Fruit fly (Drosophila melanogaster) whole organism, embryonic: ENCODE data around the gene Kmn1.

ENCODE experiments used
- Aef1 ChIP-seq: fragments of 200-800 bp; sonication (Bioruptor generic); IDR thresholded peaks from 3 replicates; pipeline ENCODE4 v1.3.6; 2022; ENCODE audit warnings: missing biosample characterization, missing genetic modification characterization
- Blimp-1 ChIP-seq: fragments of 200-800 bp; sonication (Bioruptor generic); optimal IDR thresholded peaks from 3 replicates; lab custom pipeline; 2018; ENCODE audit warnings: missing biosample characterization, missing genetic modification characterization, mild to moderate bottlenecking, moderate library complexity, missing genetic modification reagents
- CG11247 ChIP-seq: fragments of 200-800 bp; sonication (Bioruptor generic); IDR thresholded peaks from 2 replicates; pipeline ENCODE4 v1.3.6; 2022; ENCODE audit warnings: missing biosample characterization, missing genetic modification characterization
- CG11398 ChIP-seq: fragments of 200-800 bp; sonication (Bioruptor generic); optimal IDR thresholded peaks from 2 replicates; lab custom pipeline; 2016; ENCODE audit warnings: missing biosample characterization, missing genetic modification characterization
- CG11723 ChIP-seq: fragments of 200-800 bp; sonication (Bioruptor generic); optimal IDR thresholded peaks from 2 replicates; lab custom pipeline; 2017; ENCODE audit warnings: missing biosample characterization, mild to moderate bottlenecking, missing genetic modification characterization
- CG12104 ChIP-seq: fragments of 200-800 bp; sonication (Bioruptor generic); optimal IDR thresholded peaks from 3 replicates; lab custom pipeline; 2016; ENCODE audit warnings: missing biosample characterization, missing genetic modification characterization
- CG12391 ChIP-seq: fragments of 200-800 bp; sonication (Bioruptor generic); optimal IDR thresholded peaks from 3 replicates; lab custom pipeline; 2018; ENCODE audit warnings: missing biosample characterization, mild to moderate bottlenecking, missing genetic modification characterization, moderate library complexity
- CG12769 ChIP-seq: fragments of 200-800 bp; sonication (Bioruptor generic); optimal IDR thresholded peaks from 2 replicates; lab custom pipeline; 2019; ENCODE audit warnings: missing biosample characterization, mild to moderate bottlenecking, missing genetic modification characterization, moderate library complexity
- CG13775 ChIP-seq: fragments of 200-800 bp; sonication (Bioruptor generic); optimal IDR thresholded peaks from 3 replicates; lab custom pipeline; 2017; ENCODE audit warnings: missing biosample characterization, mild to moderate bottlenecking, missing genetic modification characterization
- CG15269 ChIP-seq: fragments of 200-800 bp; sonication (Bioruptor generic); optimal IDR thresholded peaks from 2 replicates; lab custom pipeline; 2018; ENCODE audit warnings: missing biosample characterization, mild to moderate bottlenecking, missing genetic modification characterization, moderate library complexity
- CG1647 ChIP-seq: fragments of 200-800 bp; sonication (Bioruptor generic); optimal IDR thresholded peaks from 3 replicates; lab custom pipeline; 2016; ENCODE audit warnings: missing biosample characterization, missing genetic modification characterization
- CG17385 ChIP-seq: fragments of 200-800 bp; sonication (Bioruptor generic); optimal IDR thresholded peaks from 3 replicates; lab custom pipeline; 2018; ENCODE audit warnings: missing biosample characterization, mild to moderate bottlenecking, missing genetic modification characterization
- CG17829 ChIP-seq: fragments of 200-800 bp; optimal IDR thresholded peaks from 2 replicates; lab custom pipeline; 2019; ENCODE audit warnings: missing biosample characterization, mild to moderate bottlenecking, missing genetic modification characterization, moderate library complexity
- CG1792 ChIP-seq: fragments of 200-800 bp; sonication (Bioruptor generic); optimal IDR thresholded peaks from 2 replicates; lab custom pipeline; 2016; ENCODE audit warnings: missing biosample characterization, missing genetic modification characterization
- CG18476 ChIP-seq: fragments of 200-800 bp; sonication (Bioruptor generic); optimal IDR thresholded peaks from 2 replicates; lab custom pipeline; 2016; ENCODE audit warnings: missing biosample characterization, mild to moderate bottlenecking, missing genetic modification characterization
- CG32532 ChIP-seq: fragments of 200-800 bp; sonication (Bioruptor generic); IDR thresholded peaks from 2 replicates; pipeline ENCODE4 v1.3.6; 2022; ENCODE audit warnings: missing biosample characterization, missing genetic modification characterization
- CG4854 ChIP-seq: fragments of 200-800 bp; sonication (Bioruptor generic); optimal IDR thresholded peaks from 2 replicates; lab custom pipeline; 2016; ENCODE audit warnings: missing biosample characterization, missing genetic modification characterization, inconsistent platforms
- CG5953 ChIP-seq: fragments of 200-800 bp; sonication (Bioruptor generic); IDR thresholded peaks from 2 replicates; pipeline ENCODE4 v1.3.6; 2022; ENCODE audit warnings: missing biosample characterization, missing genetic modification characterization
- CG6791 ChIP-seq: fragments of 200-800 bp; sonication (Bioruptor generic); IDR thresholded peaks from 3 replicates; pipeline ENCODE4 v1.3.6; 2022; ENCODE audit warnings: missing biosample characterization, missing genetic modification characterization; ENCODE audit not compliant: partially characterized antibody
- CG6813 ChIP-seq: fragments of 200-800 bp; sonication (Bioruptor generic); optimal IDR thresholded peaks from 2 replicates; lab custom pipeline; 2017; ENCODE audit warnings: missing biosample characterization, missing genetic modification characterization, mild to moderate bottlenecking, moderate library complexity, missing genetic modification reagents
- CG6854 ChIP-seq: fragments of 200-800 bp; sonication (Bioruptor generic); optimal IDR thresholded peaks from 3 replicates; lab custom pipeline; 2017; ENCODE audit warnings: missing biosample characterization, mild to moderate bottlenecking, missing genetic modification characterization
- CkIIα-i1 ChIP-seq: fragments of 200-800 bp; sonication (Bioruptor generic); IDR thresholded peaks from 2 replicates; pipeline ENCODE4 v1.3.6; 2022; ENCODE audit warnings: missing biosample characterization, missing genetic modification characterization
- Dip2 ChIP-seq: fragments of 200-800 bp; sonication (Bioruptor generic); IDR thresholded peaks from 2 replicates; pipeline ENCODE4 v1.3.6; 2022; ENCODE audit warnings: missing biosample characterization, missing genetic modification characterization
- Fer3 ChIP-seq: fragments of 200-800 bp; sonication (Bioruptor generic); optimal IDR thresholded peaks from 2 replicates; lab custom pipeline; 2018; ENCODE audit warnings: missing biosample characterization, mild to moderate bottlenecking, missing genetic modification characterization, moderate library complexity
- HHEX ChIP-seq: fragments of 200-800 bp; sonication (Bioruptor generic); optimal IDR thresholded peaks from 3 replicates; lab custom pipeline; 2017; ENCODE audit warnings: missing biosample characterization, mild to moderate bottlenecking, missing genetic modification characterization, missing genetic modification reagents
- Hey ChIP-seq: fragments of 200-800 bp; sonication (Bioruptor generic); optimal IDR thresholded peaks from 3 replicates; lab custom pipeline; 2018; ENCODE audit warnings: missing biosample characterization, mild to moderate bottlenecking, missing genetic modification characterization
- HmgZ ChIP-seq: fragments of 200-800 bp; sonication (Bioruptor generic); optimal IDR thresholded peaks from 2 replicates; lab custom pipeline; 2018; ENCODE audit warnings: missing biosample characterization, mild to moderate bottlenecking, missing genetic modification characterization
- Jarid2 ChIP-seq: fragments of 200-800 bp; sonication (Bioruptor generic); optimal IDR thresholded peaks from 3 replicates; lab custom pipeline; 2017; ENCODE audit warnings: mild to moderate bottlenecking, missing biosample characterization, missing genetic modification reagents, missing genetic modification characterization
- Mes4 ChIP-seq: fragments of 200-800 bp; sonication (Bioruptor generic); optimal IDR thresholded peaks from 2 replicates; lab custom pipeline; 2016; ENCODE audit warnings: missing biosample characterization, missing genetic modification characterization
- Mrtf ChIP-seq: fragments of 200-800 bp; sonication (Bioruptor generic); IDR thresholded peaks from 3 replicates; pipeline ENCODE4 v1.3.6; 2022; ENCODE audit warnings: missing biosample characterization, missing genetic modification characterization
- NK7.1 ChIP-seq: fragments of 200-800 bp; sonication (Bioruptor generic); optimal IDR thresholded peaks from 3 replicates; lab custom pipeline; 2016; ENCODE audit warnings: missing biosample characterization, missing genetic modification characterization
- Opbp ChIP-seq: fragments of 200-800 bp; sonication (Bioruptor generic); IDR thresholded peaks from 3 replicates; pipeline ENCODE4 v1.3.6; 2022; ENCODE audit warnings: missing biosample characterization, missing genetic modification characterization; ENCODE audit not compliant: partially characterized antibody
- Rx ChIP-seq: fragments of 200-800 bp; sonication (Bioruptor generic); IDR thresholded peaks from 2 replicates; pipeline ENCODE4 v1.3.6; 2022; ENCODE audit warnings: missing biosample characterization, missing genetic modification characterization
- Spps ChIP-seq: fragments of 200-800 bp; sonication (Bioruptor generic); optimal IDR thresholded peaks from 2 replicates; lab custom pipeline; 2018; ENCODE audit warnings: missing biosample characterization, mild to moderate bottlenecking, missing genetic modification characterization
- Taf1 ChIP-seq: fragments of 200-800 bp; sonication (Bioruptor generic); IDR thresholded peaks from 2 replicates; pipeline ENCODE4 v1.3.6; 2022; ENCODE audit warnings: missing biosample characterization, missing genetic modification characterization
- YL-1 ChIP-seq: fragments of 200-800 bp; sonication (Bioruptor generic); optimal IDR thresholded peaks from 3 replicates; lab custom pipeline; 2017; ENCODE audit warnings: missing biosample characterization, mild to moderate bottlenecking, missing genetic modification characterization
- ci ChIP-seq: fragments of 200-800 bp; sonication (Bioruptor generic); IDR thresholded peaks from 3 replicates; pipeline ENCODE4 v1.3.6; 2022; ENCODE audit warnings: missing biosample characterization, missing genetic modification characterization
- danr ChIP-seq: fragments of 200-800 bp; sonication (Bioruptor generic); IDR thresholded peaks from 2 replicates; pipeline ENCODE4 v1.3.6; 2022; ENCODE audit warnings: missing biosample characterization, missing genetic modification characterization
- dm ChIP-seq: fragments of 200-800 bp; sonication (Bioruptor generic); optimal IDR thresholded peaks from 3 replicates; lab custom pipeline; 2016; ENCODE audit warnings: missing biosample characterization, missing genetic modification characterization
- dmrt11E ChIP-seq: fragments of 200-800 bp; sonication (Bioruptor generic); optimal IDR thresholded peaks from 3 replicates; lab custom pipeline; 2018; ENCODE audit warnings: missing biosample characterization, mild to moderate bottlenecking, missing genetic modification characterization, moderate library complexity
- ems ChIP-seq: fragments of 200-800 bp; sonication (Bioruptor generic); optimal IDR thresholded peaks from 3 replicates; lab custom pipeline; 2016; ENCODE audit warnings: missing biosample characterization, missing genetic modification characterization
- gsb ChIP-seq: fragments of 200-800 bp; sonication (Bioruptor generic); IDR thresholded peaks from 2 replicates; pipeline ENCODE4 v1.3.6; 2022; ENCODE audit warnings: missing biosample characterization, missing genetic modification characterization
- hth ChIP-seq: fragments of >200 bp; optimal IDR thresholded peaks from 2 replicates; lab custom pipeline; 2017; ENCODE audit warnings: inconsistent platforms
- kni ChIP-seq: fragments of 200-800 bp; sonication (Bioruptor generic); optimal IDR thresholded peaks from 3 replicates; lab custom pipeline; 2017; ENCODE audit warnings: mild to moderate bottlenecking, missing biosample characterization, missing genetic modification reagents, missing genetic modification characterization
- pum ChIP-seq: fragments of 200-800 bp; sonication (Bioruptor generic); optimal IDR thresholded peaks from 2 replicates; lab custom pipeline; 2016; ENCODE audit warnings: missing biosample characterization, missing genetic modification characterization
- salm ChIP-seq: fragments of 200-800 bp; sonication (Bioruptor generic); optimal IDR thresholded peaks from 2 replicates; lab custom pipeline; 2018; ENCODE audit warnings: missing biosample characterization, mild to moderate bottlenecking, missing genetic modification characterization
- sim ChIP-seq: fragments of 200-800 bp; sonication (Bioruptor generic); IDR thresholded peaks from 2 replicates; pipeline ENCODE4 v1.3.6; 2022; ENCODE audit warnings: missing biosample characterization, missing genetic modification characterization
- slbo ChIP-seq: fragments of 200-800 bp; sonication (Bioruptor generic); IDR thresholded peaks from 2 replicates; pipeline ENCODE4 v1.3.6; 2022; ENCODE audit warnings: missing biosample characterization, missing genetic modification characterization
- vvl ChIP-seq: fragments of 200-800 bp; sonication (Bioruptor generic); IDR thresholded peaks from 2 replicates; pipeline ENCODE4 v1.3.6; 2022; ENCODE audit warnings: missing biosample characterization, missing genetic modification characterization

Kmn1 gene

dm6 chrX:11580200-11580840, 8.1 kb upstream of the Kmn1 start, which contains the start of gene nod (continued):
- no peak for TF ChIP-seq CkIIα-i1 (GFP tag; lab: Robert Waterston, UW)
- 0 out of 2 replicates have a peak, but pooled peaks have one; percentile 7 for TF ChIP-seq Rx (GFP tag; lab: Robert Waterston, UW)
- TF ChIP-seq CG11723 (GFP tag; lab: Kevin White, UChicago): no peak
- TF ChIP-seq CG15269 (tag; lab: Kevin White, UChicago): peak; percentile 55
- peak; percentile 13 for TF ChIP-seq Spps
- TF ChIP-seq CG6791 (GFP tag; lab: Robert Waterston, UW): peak; percentile 55; the same call in 1 of the 3 replicates
- TF ChIP-seq CG6813 (GFP tag; lab: Kevin White, UChicago): no peak
- TF ChIP-seq Mrtf (GFP tag; lab: Robert Waterston, UW): 0 out of 3 replicates have a peak, but pooled peaks have one; percentile 31
- TF ChIP-seq slbo (GFP tag; lab: Robert Waterston, UW): peak; percentile 68
- peak; percentile 55 for TF ChIP-seq CG17829
- TF ChIP-seq Opbp (GFP tag; lab: Robert Waterston, UW): peak; percentile 59; the same call in 1 of the 3 replicates
- TF ChIP-seq pum (GFP tag; lab: Kevin White, UChicago): peak; percentile 51
- TF ChIP-seq ems (GFP tag; lab: Kevin White, UChicago): peak; percentile 78
- peak; percentile 73 for TF ChIP-seq CG12769 (tag; lab: Kevin White, UChicago)
- peak; percentile 34 for TF ChIP-seq dmrt11E (tag; lab: Kevin White, UChicago)
- TF ChIP-seq ci (GFP tag; lab: Robert Waterston, UW): peak; percentile 76; the same call in 2 of the 3 replicates
- 0 out of 2 replicates have a peak, but pooled peaks have one; percentile 17 for TF ChIP-seq danr (GFP tag; lab: Robert Waterston, UW)
- TF ChIP-seq CG6854 (GFP tag; lab: Kevin White, UChicago): peak; percentile 20
- TF ChIP-seq Taf1 (GFP tag; lab: Robert Waterston, UW): no peak
- no peak for TF ChIP-seq Hey (tag; lab: Kevin White, UChicago)
- peak; percentile 31 for TF ChIP-seq dm (GFP tag; lab: Kevin White, UChicago)
- TF ChIP-seq Jarid2 (GFP tag; lab: Kevin White, UChicago): no peak
- peak; percentile 44 for TF ChIP-seq CG4854 (GFP tag; lab: Kevin White, UChicago)
- TF ChIP-seq CG13775 (GFP tag; lab: Kevin White, UChicago): peak; percentile 68
- TF ChIP-seq CG18476 (GFP tag; lab: Kevin White, UChicago): peak; percentile 43
- peak; percentile 57 for TF ChIP-seq vvl (GFP tag; lab: Robert Waterston, UW)
- TF ChIP-seq gsb (GFP tag; lab: Robert Waterston, UW): no peak
- peak; percentile 17 for TF ChIP-seq CG17385 (GFP tag; lab: Kevin White, UChicago)
- TF ChIP-seq Mes4 (GFP tag; lab: Kevin White, UChicago): peak; percentile 56
- peak; percentile 48 for TF ChIP-seq Fer3 (tag; lab: Kevin White, UChicago)
- TF ChIP-seq hth (lab: Kevin White, UChicago): no peak
- TF ChIP-seq sim (GFP tag; lab: Robert Waterston, UW): peak; percentile 32; the same call in 1 of the 2 replicates
- peak; percentile 63 for TF ChIP-seq CG12391 (tag; lab: Kevin White, UChicago)
- TF ChIP-seq Dip2: no peak
- peak; percentile 12 for TF ChIP-seq NK7.1 (GFP tag; lab: Kevin White, UChicago)
- TF ChIP-seq Aef1 (GFP tag; lab: Robert Waterston, UW): peak; percentile 32; the same call in 1 of the 3 replicates
- TF ChIP-seq CG32532 (GFP tag; lab: Robert Waterston, UW): peak; percentile 53; the same call in 1 of the 2 replicates
- TF ChIP-seq salm (tag; lab: Kevin White, UChicago): peak; percentile 31
- TF ChIP-seq CG1792 (GFP tag; lab: Kevin White, UChicago): peak; percentile 7
- peak; percentile 1 for TF ChIP-seq YL-1 (GFP tag; lab: Kevin White, UChicago)
- peak; percentile 44 for TF ChIP-seq Blimp-1 (GFP tag; lab: Kevin White, UChicago)
- TF ChIP-seq CG11247 (GFP tag; lab: Robert Waterston, UW): 0 out of 2 replicates have a peak, but pooled peaks have one; percentile 26
- peak; percentile 70 for TF ChIP-seq CG1647 (GFP tag; lab: Kevin White, UChicago)
- TF ChIP-seq CG5953 (GFP tag; lab: Robert Waterston, UW): peak; percentile 32; the same call in 1 of the 2 replicates
- TF ChIP-seq HmgZ (tag; lab: Kevin White, UChicago): peak; percentile 28
- TF ChIP-seq HHEX (GFP tag; lab: Kevin White, UChicago): peak; percentile 69
- no peak for TF ChIP-seq CG12104 (GFP tag; lab: Kevin White, UChicago)
- peak; percentile 28 for TF ChIP-seq CG11398 (GFP tag; lab: Kevin White, UChicago)
- peak; percentile 35 for TF ChIP-seq kni (GFP tag; lab: Kevin White, UChicago)
